Worm (Caenorhabditis elegans): ENCODE data around the gene bcas-2.

DNA sequence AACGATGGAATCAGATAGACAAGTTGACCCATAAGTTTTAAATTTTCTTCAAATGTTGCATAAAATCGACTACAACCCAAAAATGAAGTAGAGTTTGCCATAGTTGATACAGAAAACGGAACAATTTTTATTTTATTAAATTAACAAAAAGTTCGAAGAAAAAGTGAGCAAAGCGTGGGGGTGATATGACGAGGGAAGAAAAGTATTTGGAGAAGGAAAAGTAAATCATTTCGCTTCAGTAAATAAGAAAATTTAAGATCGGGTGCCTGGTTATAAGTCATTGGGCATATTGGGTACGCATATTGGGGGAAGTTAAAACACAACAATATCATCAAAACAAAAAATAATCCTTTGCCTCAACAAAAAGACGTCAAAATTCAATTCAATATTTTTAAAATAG lies 20.3 kb upstream of the bcas-2 start, which contains the start of gene srg-6:
- no peak for TF ChIP-seq ceh-16 (tag; optimal IDR thresholded peaks at IDR 0.05)
- no peak for TF ChIP-seq nhr-237 (tag; optimal IDR thresholded peaks at IDR 0.05)
- TF ChIP-seq ztf-11 (tag; optimal IDR thresholded peaks at IDR 0.05), result no peak
